Fruit fly (Drosophila melanogaster): ENCODE measurements around the gene Bap111.

DNA sequence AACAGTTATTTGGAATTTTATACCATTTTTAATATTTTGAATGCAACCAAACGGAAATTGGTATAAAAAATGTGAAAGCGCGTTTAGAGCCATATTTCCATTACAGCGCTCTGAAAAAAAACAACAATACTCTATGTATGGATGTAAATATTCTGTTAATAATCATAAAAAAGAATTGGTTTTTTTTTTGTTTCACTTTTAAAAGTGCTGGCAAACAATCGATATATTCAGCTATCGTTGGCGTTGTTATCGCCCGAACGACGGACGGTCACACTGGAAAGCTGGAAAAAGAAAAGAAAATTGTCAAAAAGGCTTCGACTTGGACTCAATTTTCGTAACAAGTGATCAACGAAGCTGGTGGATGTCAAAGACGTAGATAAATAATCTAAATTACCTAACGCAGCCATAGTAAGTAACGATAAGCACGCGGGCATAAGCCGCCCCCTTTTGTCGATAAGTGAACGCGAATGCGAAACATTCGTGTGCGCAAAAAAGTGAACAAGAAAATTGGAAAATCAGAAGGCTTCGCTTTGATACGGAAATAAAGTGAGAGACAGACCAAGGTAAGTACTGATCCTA lies 6.8 kb upstream of the Bap111 start, which contains the start of gene CG7065:
- no peak for TF ChIP-seq Sin3A (optimal IDR thresholded peaks at IDR 0.05)
- no peak for TF ChIP-seq h (optimal IDR thresholded peaks at IDR 0.05)
- no peak for TF ChIP-seq insv (optimal IDR thresholded peaks at IDR 0.05)
- TF ChIP-seq Myc (optimal IDR thresholded peaks at IDR 0.05) = no peak
